Worm (Caenorhabditis elegans) whole organism, L3 larva: Measurements from ENCODE around the gene nsph-1.1.

Experiments used
- elt-1 ChIP-seq: fragments of 150-350 bp; optimal IDR thresholded peaks from 2 replicates; lab custom pipeline; 2014; ENCODE audit warnings: missing biosample characterization, missing genetic modification characterization
- ztf-4 ChIP-seq: fragments of 150-350 bp; optimal IDR thresholded peaks from 2 replicates; lab custom pipeline; 2014; ENCODE audit warnings: missing biosample characterization, missing genetic modification characterization

DNA sequence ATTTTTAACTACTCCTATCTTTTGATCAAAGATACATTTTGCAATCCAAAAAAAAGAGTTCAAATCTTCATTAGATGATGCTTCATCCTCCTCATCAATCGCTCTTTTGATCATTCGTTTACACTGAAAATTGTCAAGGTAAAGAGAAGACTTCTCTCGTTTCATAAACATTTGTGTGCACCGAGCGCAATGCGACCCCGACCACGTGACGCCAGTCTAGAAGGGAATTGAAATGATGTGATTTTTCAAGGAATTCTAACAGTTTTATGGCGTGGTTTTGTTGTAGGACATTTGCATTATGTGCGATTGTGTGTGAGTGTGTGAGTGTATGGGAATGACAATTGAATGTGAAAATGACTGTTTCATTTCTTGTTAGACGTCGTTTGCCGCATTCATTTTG lies 25.3 kb upstream of the nsph-1.1 start:
- TF ChIP-seq elt-1 (tag; lab: Kevin White, UChicago) (no peak), ztf-4 (tag; lab: Kevin White, UChicago) (no peak)
